Fruit fly (Drosophila melanogaster): ENCODE data around the gene Polr2C.
A peak's percentile ranks its signal among the peaks of the same experiment; 100 is the strongest.

Polr2C gene

dm6 chr2L:13820948-13821347, 12.2 kb upstream of the Polr2C start, which contains the start of gene b:
Gene b (plus strand): TSS chr2L:13821248.
- no peak for TF ChIP-seq Mad (GFP tag; optimal IDR thresholded peaks at IDR 0.05)
- no peak for TF ChIP-seq seq (GFP tag; IDR thresholded peaks at IDR 0.05)
- no peak for TF ChIP-seq zen2 (GFP tag; IDR thresholded peaks at IDR 0.05; ENCODE audit: partially characterized antibody)
- TF ChIP-seq NfI (GFP tag; optimal IDR thresholded peaks at IDR 0.05) = no peak
- TF ChIP-seq sisA (GFP tag; IDR thresholded peaks at IDR 0.05) = no peak
- TF ChIP-seq Elba2 (GFP tag; optimal IDR thresholded peaks at IDR 0.05) = no peak
- no peak for TF ChIP-seq CG2120 (GFP tag; optimal IDR thresholded peaks at IDR 0.05)
- TF ChIP-seq sens (GFP tag) = no peak
- no peak for TF ChIP-seq Asciz (GFP tag; optimal IDR thresholded peaks at IDR 0.05)

- TF ChIP-seq gfzf (GFP tag; optimal IDR thresholded peaks at IDR 0.05) (peak; percentile 66), YL-1 (GFP tag; optimal IDR thresholded peaks at IDR 0.05) (peak; percentile 24), Sox100B (GFP tag; optimal IDR thresholded peaks at IDR 0.05) (no peak), mld (GFP tag; IDR thresholded peaks at IDR 0.05; ENCODE audit: partially characterized antibody) (no peak), amos (GFP tag; IDR thresholded peaks at IDR 0.05; ENCODE audit: partially characterized antibody) (0 out of 2 replicates have a peak, but pooled peaks have one; percentile 8), chn (GFP tag; optimal IDR thresholded peaks at IDR 0.05) (no peak), otp (GFP tag; IDR thresholded peaks at IDR 0.05) (no peak), cato (GFP tag; optimal IDR thresholded peaks at IDR 0.05; ENCODE audit: borderline replicate concordance) (no peak), Mes4 (GFP tag; optimal IDR thresholded peaks at IDR 0.05) (no peak), ind (GFP tag; optimal IDR thresholded peaks at IDR 0.05) (no peak), sug (tag; optimal IDR thresholded peaks at IDR 0.05) (no peak), TFAM (GFP tag; optimal IDR thresholded peaks at IDR 0.05) (no peak), CG4617 (GFP tag; optimal IDR thresholded peaks at IDR 0.05; ENCODE audit: borderline replicate concordance) (peak; percentile 22), Trl (optimal IDR thresholded peaks at IDR 0.05) (no peak), Trl (GFP tag; optimal IDR thresholded peaks at IDR 0.05) (no peak), Camta (GFP tag; optimal IDR thresholded peaks at IDR 0.05) (no peak), Adf1 (GFP tag; IDR thresholded peaks at IDR 0.05) (no peak), MBD-R2 (GFP tag; IDR thresholded peaks at IDR 0.05) (peak; percentile 58), CG30020 (tag; optimal IDR thresholded peaks at IDR 0.05) (no peak), p53 (GFP tag; optimal IDR thresholded peaks at IDR 0.05) (no peak), E2f2 (GFP tag; IDR thresholded peaks at IDR 0.05) (peak; percentile 31), Myb (GFP tag; optimal IDR thresholded peaks at IDR 0.05) (peak; percentile 81), pzg (GFP tag; optimal IDR thresholded peaks at IDR 0.05) (peak; percentile 29), CG6689 (GFP tag; IDR thresholded peaks at IDR 0.05) (no peak), CG18764 (GFP tag; optimal IDR thresholded peaks at IDR 0.05) (no peak), CG8359 (GFP tag; optimal IDR thresholded peaks at IDR 0.05; ENCODE audit: borderline replicate concordance) (no peak), ab (GFP tag; optimal IDR thresholded peaks at IDR 0.05) (no peak), CG1602 (GFP tag; optimal IDR thresholded peaks at IDR 0.05) (no peak), CG13287 (GFP tag; IDR thresholded peaks at IDR 0.05; ENCODE audit: partially characterized antibody) (peak; percentile 28; the same call in 1 of the 2 replicates), CG2712 (tag; optimal IDR thresholded peaks at IDR 0.05) (no peak), Awh (GFP tag; IDR thresholded peaks at IDR 0.05) (no peak), CG9797 (GFP tag; optimal IDR thresholded peaks at IDR 0.05) (peak; percentile 64), CG34224 (GFP tag; IDR thresholded peaks at IDR 0.05; ENCODE audit: partially characterized antibody) (peak; percentile 20; the same call in 1 of the 3 replicates), corto (GFP tag; optimal IDR thresholded peaks at IDR 0.05) (no peak), Atf3 (GFP tag; optimal IDR thresholded peaks at IDR 0.05) (no peak), CTCF (GFP tag; optimal IDR thresholded peaks at IDR 0.05) (no peak), BEAF-32 (GFP tag; optimal IDR thresholded peaks at IDR 0.05) (peak; percentile 28), MESR4 (GFP tag; optimal IDR thresholded peaks at IDR 0.05) (peak; percentile 14), Dp (GFP tag; optimal IDR thresholded peaks at IDR 0.05) (peak; percentile 38), CG2116 (GFP tag; optimal IDR thresholded peaks at IDR 0.05) (peak; percentile 12)
These were observed 5.6 kb upstream of the Polr2C start, which contains the start of gene PolG1 for dm6 chr2L:13827557-13827956. Gene PolG1 (minus strand): TSS chr2L:13827772.

All from whole organism, embryonic.